Fruit fly (Drosophila melanogaster) whole organism, embryonic: Measurements from ENCODE around the gene Nmdar1.
A peak's percentile ranks its signal among the peaks of the same experiment; 100 is the strongest.

Experiments
- CG10147 ChIP-seq: fragments of 200-800 bp; sonication (Bioruptor generic); optimal IDR thresholded peaks from 2 replicates; lab custom pipeline; 2019; ENCODE audit warnings: missing biosample characterization, mild to moderate bottlenecking, missing genetic modification characterization, moderate library complexity
- CG10959 ChIP-seq: fragments of 200-800 bp; sonication (Bioruptor generic); IDR thresholded peaks from 2 replicates; pipeline ENCODE4 v1.3.6; 2022; ENCODE audit warnings: missing biosample characterization, missing genetic modification characterization
- CG11093 ChIP-seq: fragments of 200-800 bp; sonication (Bioruptor generic); IDR thresholded peaks from 3 replicates; pipeline ENCODE4 v1.3.6; 2022; ENCODE audit warnings: missing biosample characterization, missing genetic modification characterization
- CG11247 ChIP-seq: fragments of 200-800 bp; sonication (Bioruptor generic); IDR thresholded peaks from 2 replicates; pipeline ENCODE4 v1.3.6; 2022; ENCODE audit warnings: missing biosample characterization, missing genetic modification characterization
- CG12104 ChIP-seq: fragments of 200-800 bp; sonication (Bioruptor generic); optimal IDR thresholded peaks from 3 replicates; lab custom pipeline; 2016; ENCODE audit warnings: missing biosample characterization, missing genetic modification characterization
- CG12236 ChIP-seq: fragments of 200-800 bp; sonication (Bioruptor generic); optimal IDR thresholded peaks from 2 replicates; lab custom pipeline; 2016; ENCODE audit warnings: missing biosample characterization, missing genetic modification characterization
- CG12391 ChIP-seq: fragments of 200-800 bp; sonication (Bioruptor generic); optimal IDR thresholded peaks from 3 replicates; lab custom pipeline; 2018; ENCODE audit warnings: missing biosample characterization, mild to moderate bottlenecking, missing genetic modification characterization, moderate library complexity
- CG13287 ChIP-seq: fragments of 200-800 bp; sonication (Bioruptor generic); IDR thresholded peaks from 2 replicates; pipeline ENCODE4 v1.3.6; 2022; ENCODE audit warnings: missing biosample characterization, missing genetic modification characterization; ENCODE audit not compliant: partially characterized antibody
- CG13296 ChIP-seq: fragments of 200-800 bp; sonication (Bioruptor generic); optimal IDR thresholded peaks from 3 replicates; lab custom pipeline; 2018; ENCODE audit warnings: missing biosample characterization, mild to moderate bottlenecking, missing genetic modification characterization
- CG13424 ChIP-seq: fragments of 200-800 bp; sonication (Bioruptor generic); optimal IDR thresholded peaks from 2 replicates; lab custom pipeline; 2019; ENCODE audit warnings: missing biosample characterization, mild to moderate bottlenecking, missing genetic modification characterization, moderate library complexity
- CG13894 ChIP-seq: fragments of 200-800 bp; sonication (Bioruptor generic); optimal IDR thresholded peaks from 3 replicates; lab custom pipeline; 2018; ENCODE audit warnings: missing biosample characterization, mild to moderate bottlenecking, missing genetic modification characterization, moderate library complexity
- CG14014 ChIP-seq: fragments of 200-800 bp; sonication (Bioruptor generic); IDR thresholded peaks from 2 replicates; pipeline ENCODE4 v1.3.6; 2022; ENCODE audit warnings: missing biosample characterization, missing genetic modification characterization
- CG14050 ChIP-seq: fragments of 200-800 bp; sonication (Bioruptor generic); IDR thresholded peaks from 3 replicates; pipeline ENCODE4 v1.3.6; 2022; ENCODE audit warnings: missing biosample characterization, missing genetic modification characterization
- CG1603 ChIP-seq: fragments of 200-800 bp; sonication (Bioruptor generic); optimal IDR thresholded peaks from 2 replicates; lab custom pipeline; 2019; ENCODE audit warnings: missing biosample characterization, mild to moderate bottlenecking, missing genetic modification characterization, moderate library complexity
- CG17359 ChIP-seq: fragments of 200-800 bp; sonication (Bioruptor generic); optimal IDR thresholded peaks from 3 replicates; lab custom pipeline; 2018; ENCODE audit warnings: missing biosample characterization, mild to moderate bottlenecking, missing genetic modification characterization, moderate library complexity
- CG17385 ChIP-seq: fragments of 200-800 bp; sonication (Bioruptor generic); optimal IDR thresholded peaks from 3 replicates; lab custom pipeline; 2018; ENCODE audit warnings: missing biosample characterization, mild to moderate bottlenecking, missing genetic modification characterization
- CG18599 ChIP-seq: fragments of 200-800 bp; sonication (Bioruptor generic); optimal IDR thresholded peaks from 3 replicates; lab custom pipeline; 2017; ENCODE audit warnings: missing biosample characterization, missing genetic modification characterization, mild to moderate bottlenecking, moderate library complexity, missing genetic modification reagents
- CG31388 ChIP-seq: fragments of 200-800 bp; sonication (Bioruptor generic); optimal IDR thresholded peaks from 2 replicates; lab custom pipeline; 2016; ENCODE audit warnings: missing biosample characterization, missing genetic modification characterization
- CG3163 ChIP-seq: fragments of 200-800 bp; sonication (Bioruptor generic); optimal IDR thresholded peaks from 3 replicates; lab custom pipeline; 2016; ENCODE audit warnings: missing biosample characterization, missing genetic modification characterization
- CG34422 ChIP-seq: fragments of 200-800 bp; sonication (Bioruptor generic); IDR thresholded peaks from 3 replicates; pipeline ENCODE4 v1.3.6; 2022; ENCODE audit warnings: missing biosample characterization, missing genetic modification characterization
- CG4424 ChIP-seq: fragments of 200-800 bp; sonication (Bioruptor generic); optimal IDR thresholded peaks from 3 replicates; lab custom pipeline; 2016; ENCODE audit warnings: missing biosample characterization, missing genetic modification characterization
- CG4730 ChIP-seq: fragments of 200-800 bp; sonication (Bioruptor generic); IDR thresholded peaks from 2 replicates; pipeline ENCODE4 v1.3.6; 2022; ENCODE audit warnings: missing biosample characterization, missing genetic modification characterization
- CG4820 ChIP-seq: fragments of 200-800 bp; sonication (Bioruptor generic); optimal IDR thresholded peaks from 3 replicates; lab custom pipeline; 2016; ENCODE audit warnings: missing biosample characterization, missing genetic modification characterization
- CG7963 ChIP-seq: fragments of 200-800 bp; sonication (Bioruptor generic); IDR thresholded peaks from 3 replicates; pipeline ENCODE4 v1.3.6; 2022; ENCODE audit warnings: missing biosample characterization, missing genetic modification characterization; ENCODE audit not compliant: partially characterized antibody
- CG8290 ChIP-seq, 3 experiments: fragments of 200-800 bp; sonication (Bioruptor generic); optimal IDR thresholded peaks; 2 replicates each; lab custom pipeline; 2016 to 2019; ENCODE audit warnings: missing biosample characterization in 3 of 3, missing genetic modification characterization in 3 of 3, mild to moderate bottlenecking in 2 of 3, moderate library complexity in 1 of 3
- Dbx ChIP-seq: fragments of 200-800 bp; sonication (Bioruptor generic); IDR thresholded peaks from 3 replicates; pipeline ENCODE4 v1.3.6; 2022; ENCODE audit warnings: missing biosample characterization, missing genetic modification characterization
- Dfd ChIP-seq, 2 experiments: fragments of >200 bp; optimal IDR thresholded peaks; 2 replicates each; lab custom pipeline; 2017; ENCODE audit warnings: missing biosample characterization in 2 of 2, missing genetic modification characterization in 2 of 2
- Fer3 ChIP-seq: fragments of 200-800 bp; sonication (Bioruptor generic); optimal IDR thresholded peaks from 2 replicates; lab custom pipeline; 2018; ENCODE audit warnings: missing biosample characterization, mild to moderate bottlenecking, missing genetic modification characterization, moderate library complexity
- Gug ChIP-seq: fragments of 200-800 bp; sonication (Bioruptor generic); IDR thresholded peaks from 4 replicates; pipeline ENCODE4 v1.3.6; 2022; ENCODE audit warnings: missing biosample characterization, missing genetic modification characterization
- Oli ChIP-seq: fragments of 200-800 bp; sonication (Bioruptor generic); optimal IDR thresholded peaks from 2 replicates; lab custom pipeline; 2018; ENCODE audit warnings: missing biosample characterization, mild to moderate bottlenecking, missing genetic modification characterization, moderate library complexity
- Scr ChIP-seq: fragments of 200-800 bp; sonication (Bioruptor generic); IDR thresholded peaks from 2 replicates; pipeline ENCODE4 v1.3.6; 2022; ENCODE audit warnings: missing biosample characterization, missing genetic modification characterization; ENCODE audit not compliant: partially characterized antibody
- ac ChIP-seq: fragments of 200-800 bp; sonication (Bioruptor generic); optimal IDR thresholded peaks from 3 replicates; lab custom pipeline; 2017; ENCODE audit warnings: missing biosample characterization, mild to moderate bottlenecking, missing genetic modification characterization
- corto ChIP-seq: fragments of 200-800 bp; sonication (Bioruptor generic); optimal IDR thresholded peaks from 2 replicates; lab custom pipeline; 2016; ENCODE audit warnings: missing biosample characterization, mild to moderate bottlenecking, missing genetic modification characterization, moderate library complexity
- dati ChIP-seq: fragments of 200-800 bp; sonication (Bioruptor generic); IDR thresholded peaks from 2 replicates; pipeline ENCODE4 v1.3.6; 2022; ENCODE audit warnings: missing biosample characterization, missing genetic modification characterization
- dm ChIP-seq: fragments of 200-800 bp; sonication (Bioruptor generic); optimal IDR thresholded peaks from 3 replicates; lab custom pipeline; 2016; ENCODE audit warnings: missing biosample characterization, missing genetic modification characterization
- fu2 ChIP-seq: fragments of 200-800 bp; sonication (Bioruptor generic); optimal IDR thresholded peaks from 2 replicates; lab custom pipeline; 2016; ENCODE audit warnings: missing biosample characterization, missing genetic modification characterization
- ham ChIP-seq: fragments of 200-800 bp; sonication (Bioruptor generic); IDR thresholded peaks from 2 replicates; pipeline ENCODE4 v1.3.6; 2022; ENCODE audit warnings: missing biosample characterization, missing genetic modification characterization
- hkb ChIP-seq, 2 experiments: fragments of 200-800 bp in 1 of 2; fragments of >200 bp in 1 of 2; sonication (Bioruptor generic) in 1 of 2; IDR thresholded peaks in 1 of 2; optimal IDR thresholded peaks in 1 of 2; 2 replicates each; pipeline versions ENCODE4 v1.3.6 to Lab custom; 2017 to 2022; ENCODE audit warnings: missing biosample characterization in 1 of 2, missing genetic modification characterization in 1 of 2
- ind ChIP-seq: fragments of 200-800 bp; sonication (Bioruptor generic); optimal IDR thresholded peaks from 3 replicates; lab custom pipeline; 2016; ENCODE audit warnings: missing biosample characterization, missing genetic modification characterization
- lab ChIP-seq: fragments of 200-800 bp; sonication (Bioruptor generic); optimal IDR thresholded peaks from 3 replicates; lab custom pipeline; 2017; ENCODE audit warnings: missing biosample characterization, missing genetic modification characterization, mild to moderate bottlenecking, moderate library complexity, missing genetic modification reagents
- lmd ChIP-seq: fragments of 200-800 bp; sonication (Bioruptor generic); IDR thresholded peaks from 2 replicates; pipeline ENCODE4 v1.3.6; 2022; ENCODE audit warnings: missing biosample characterization, missing genetic modification characterization
- org-1 ChIP-seq: fragments of 200-800 bp; sonication (Bioruptor generic); optimal IDR thresholded peaks from 2 replicates; lab custom pipeline; 2017; ENCODE audit warnings: missing biosample characterization, missing genetic modification characterization
- row ChIP-seq: fragments of 200-800 bp; sonication (Bioruptor generic); IDR thresholded peaks from 3 replicates; pipeline ENCODE4 v1.3.6; 2022; ENCODE audit warnings: missing biosample characterization, missing genetic modification characterization
- sc ChIP-seq, 3 experiments: fragments of >200 bp in 2 of 3; fragments of 200-800 bp in 1 of 3; sonication (Bioruptor generic) in 1 of 3; optimal IDR thresholded peaks; 2 replicates in 2 of 3; 3 replicates in 1 of 3; lab custom pipeline; 2017; ENCODE audit warnings: mild to moderate bottlenecking in 1 of 3, missing biosample characterization in 1 of 3, missing genetic modification characterization in 1 of 3, missing genetic modification reagents in 1 of 3
- seq ChIP-seq: fragments of 200-800 bp; sonication (Bioruptor generic); IDR thresholded peaks from 2 replicates; pipeline ENCODE4 v1.3.6; 2022; ENCODE audit warnings: missing biosample characterization, missing genetic modification characterization
- toy ChIP-seq: fragments of 200-800 bp; sonication (Bioruptor generic); IDR thresholded peaks from 2 replicates; pipeline ENCODE4 v1.3.6; 2022; ENCODE audit warnings: missing biosample characterization, missing genetic modification characterization
- wor ChIP-seq: fragments of 200-800 bp; sonication (Bioruptor generic); IDR thresholded peaks from 2 replicates; pipeline ENCODE4 v1.3.6; 2022; ENCODE audit warnings: missing biosample characterization, missing genetic modification characterization
- zfh1 ChIP-seq: fragments of 200-800 bp; sonication (Bioruptor generic); IDR thresholded peaks from 3 replicates; pipeline ENCODE4 v1.3.6; 2022; ENCODE audit warnings: missing biosample characterization, missing genetic modification characterization
- zfh2 ChIP-seq: fragments of 200-800 bp; sonication (Bioruptor generic); optimal IDR thresholded peaks from 2 replicates; lab custom pipeline; 2016; ENCODE audit warnings: missing biosample characterization, missing genetic modification characterization

Gene Nmdar1

dm6 chr3R:5485295-5485718, 37.8 kb downstream of the Nmdar1 start, which contains the start of gene CG31550 (continued):
- TF ChIP-seq row (GFP tag; lab: Robert Waterston, UW) (peak; percentile 88), ham (GFP tag; lab: Robert Waterston, UW) (no peak), dm (GFP tag; lab: Kevin White, UChicago) (peak; percentile 34), lmd (peak; percentile 83), fu2 (GFP tag; lab: Kevin White, UChicago) (peak; percentile 48), CG13424 (tag; lab: Kevin White, UChicago) (peak; percentile 77), zfh2 (GFP tag; lab: Kevin White, UChicago) (peak; percentile 54), CG11247 (GFP tag; lab: Robert Waterston, UW) (peak; percentile 70), seq (GFP tag; lab: Robert Waterston, UW) (peak; percentile 51; the same call in 1 of the 2 replicates), CG14050 (GFP tag; lab: Robert Waterston, UW) (peak; percentile 62; the same call in 2 of the 3 replicates), Oli (tag; lab: Kevin White, UChicago) (peak; percentile 43), CG12236 (GFP tag; lab: Kevin White, UChicago) (no peak), CG17385 (GFP tag; lab: Kevin White, UChicago) (peak; percentile 65), wor (GFP tag; lab: Robert Waterston, UW) (peak; percentile 43; the same call in 1 of the 2 replicates), CG1603 (tag; lab: Kevin White, UChicago) (no peak), CG3163 (no peak), org-1 (GFP tag; lab: Kevin White, UChicago) (no peak), CG4424 (GFP tag; lab: Kevin White, UChicago) (peak; percentile 66), ac (GFP tag; lab: Kevin White, UChicago) (no peak), CG13287 (GFP tag; lab: Robert Waterston, UW) (peak; percentile 46; the same call in 1 of the 2 replicates), CG13894 (tag; lab: Kevin White, UChicago) (no peak), lab (no peak), toy (GFP tag; lab: Robert Waterston, UW) (peak; percentile 44; the same call in 1 of the 2 replicates), CG34422 (GFP tag; lab: Robert Waterston, UW) (peak; percentile 67; the same call in 1 of the 3 replicates), Dbx (GFP tag; lab: Robert Waterston, UW) (peak; percentile 77; the same call in 2 of the 3 replicates), Dfd (GFP tag; optimal IDR thresholded peaks at IDR 0.05; lab: Kevin White, UChicago) (no peak), CG7963 (GFP tag; lab: Robert Waterston, UW) (no peak), Gug (peak; percentile 57; the same call in 3 of the 4 replicates), Fer3 (tag; lab: Kevin White, UChicago) (peak; percentile 74), CG11093 (GFP tag; lab: Robert Waterston, UW) (peak; percentile 62; the same call in 2 of the 3 replicates), CG12391 (tag; lab: Kevin White, UChicago) (peak; percentile 82), zfh1 (GFP tag; lab: Robert Waterston, UW) (peak; percentile 79), ind (peak; percentile 78), hkb (optimal IDR thresholded peaks at IDR 0.05; lab: Kevin White, UChicago) (no peak), hkb (GFP tag; IDR thresholded peaks at IDR 0.05; lab: Robert Waterston, UW) (peak; percentile 69), CG8290 (GFP tag; optimal IDR thresholded peaks at IDR 0.05; lab: Kevin White, UChicago) (peak; percentile 67), CG8290 (tag; optimal IDR thresholded peaks at IDR 0.05; lab: Kevin White, UChicago) (no peak), CG14014 (GFP tag; lab: Robert Waterston, UW) (peak; percentile 77), sc (optimal IDR thresholded peaks at IDR 0.05; lab: Kevin White, UChicago) (no peak), sc (GFP tag; optimal IDR thresholded peaks at IDR 0.05; lab: Kevin White, UChicago) (no peak), CG17359 (tag; lab: Kevin White, UChicago) (peak; percentile 72), CG4730 (GFP tag; lab: Robert Waterston, UW) (peak; percentile 67), dati (GFP tag; lab: Robert Waterston, UW) (no peak), CG13296 (GFP tag; lab: Kevin White, UChicago) (peak; percentile 67), CG10959 (GFP tag; lab: Robert Waterston, UW) (no peak), CG12104 (GFP tag; lab: Kevin White, UChicago) (peak; percentile 62), CG4820 (GFP tag; lab: Kevin White, UChicago) (peak; percentile 29), CG18599 (peak; percentile 55), CG31388 (GFP tag; lab: Kevin White, UChicago) (peak; percentile 52), CG10147 (GFP tag; lab: Kevin White, UChicago) (peak; percentile 64), Scr (GFP tag; lab: Robert Waterston, UW) (no peak), corto (GFP tag; lab: Kevin White, UChicago) (no peak)
